Fruit fly (Drosophila melanogaster) whole organism, larva: ENCODE measurements around the gene KFase.

ENCODE experiments used
- noc ChIP-seq: fragments of 200-800 bp; sonication (Bioruptor generic); optimal IDR thresholded peaks from 3 replicates; lab custom pipeline; 2019; ENCODE audit warnings: missing biosample characterization, mild to moderate bottlenecking, missing genetic modification characterization, moderate library complexity

KFase gene

dm6 chr2L:6494405-6494816 lies 5.9 kb upstream of the KFase start, which contains the start of gene CG9547:
Gene CG9547 (minus strand): TSS chr2L:6494532.
- TF ChIP-seq noc (tag; lab: Kevin White, UChicago): peak; percentile 99

- peak; percentile 89 for TF ChIP-seq noc (tag; lab: Kevin White, UChicago)
Measured at dm6 chr2L:6490783-6491249, 2.3 kb upstream of the KFase start, which contains the start of the genes Phf5a and CG31638. Gene Phf5a (minus strand): TSS chr2L:6490843. Gene CG31638 (plus strand): TSS chr2L:6491061.

dm6 chr2L:6481310-6481738 lies 7.2 kb downstream of the KFase start:
- no peak for TF ChIP-seq noc (tag; lab: Kevin White, UChicago)

- peak; percentile 50 for TF ChIP-seq noc (tag; lab: Kevin White, UChicago)
Measured at dm6 chr2L:6480212-6480994, 8.2 kb downstream of the KFase start, which contains the start of the genes Sec61alpha and Daxx. Gene Sec61alpha (minus strand): TSS chr2L:6480575. Gene Daxx (plus strand): TSS chr2L:6480929.

- peak; percentile 52 for TF ChIP-seq noc (tag; lab: Kevin White, UChicago)
Measured at dm6 chr2L:6479226-6479906, 9.2 kb downstream of the KFase start.

dm6 chr2L:6476753-6477152 lies 11.8 kb downstream of the KFase start, which contains the start of gene CG9536:
Gene CG9536 (minus strand): TSS chr2L:6476975.
- TF ChIP-seq noc (tag; lab: Kevin White, UChicago): no peak

- TF ChIP-seq noc (tag; lab: Kevin White, UChicago): peak; percentile 9
Measured at dm6 chr2L:6474878-6475582, 13.5 kb downstream of the KFase start.

dm6 chr2L:6474298-6474697 lies 14.3 kb downstream of the KFase start:
- no peak for TF ChIP-seq noc (tag; lab: Kevin White, UChicago)

dm6 chr2L:6473076-6474037 lies 15.2 kb downstream of the KFase start, which contains the start of gene mmy:
Gene mmy (minus strand): TSS chr2L:6473904.
- peak; percentile 73 for TF ChIP-seq noc (tag; lab: Kevin White, UChicago)

- TF ChIP-seq noc (tag; lab: Kevin White, UChicago): peak; percentile 60
Measured at dm6 chr2L:6471978-6472776, 16.4 kb downstream of the KFase start.

- no peak for TF ChIP-seq noc (tag; lab: Kevin White, UChicago)
Measured at dm6 chr2L:6470100-6470644, 18.4 kb downstream of the KFase start.

dm6 chr2L:6467509-6467908 lies 21.0 kb downstream of the KFase start, which contains the start of gene HemK1:
Gene HemK1 (minus strand): TSS chr2L:6467698.
- TF ChIP-seq noc (tag; lab: Kevin White, UChicago): no peak

- TF ChIP-seq noc (tag; lab: Kevin White, UChicago): no peak
Measured at dm6 chr2L:6465497-6465896, 23.1 kb downstream of the KFase start, which contains the start of gene Rchy1. Gene Rchy1 (minus strand): TSS chr2L:6465669.
